Worm (Caenorhabditis elegans) whole organism, young adult: ENCODE data around the gene srm-4.

Source experiments
- D2030.7 ChIP-seq: fragments of 200-800 bp; sonication (Bioruptor generic); IDR thresholded peaks from 2 replicates; pipeline ENCODE4 v1.3.6; 2022; ENCODE audit warnings: missing genetic modification reagents, missing genetic modification characterization, missing compliant biosample characterization
- F22D6.2 ChIP-seq: sonication (generic microtip); optimal IDR thresholded peaks from 2 replicates; lab custom pipeline; 2016; ENCODE audit warnings: mild to moderate bottlenecking, missing genetic modification characterization, missing compliant biosample characterization
- F37B4.10 ChIP-seq: fragments of 200-800 bp; sonication (Bioruptor generic); IDR thresholded peaks from 2 replicates; pipeline ENCODE4 v1.3.6; 2022; ENCODE audit warnings: missing genetic modification characterization, missing compliant biosample characterization
- F52B5.7 ChIP-seq: sonication (generic microtip); optimal IDR thresholded peaks from 2 replicates; lab custom pipeline; 2016; ENCODE audit warnings: mild to moderate bottlenecking, missing genetic modification characterization, missing compliant biosample characterization
- F57C9.4 ChIP-seq: sonication (generic microtip); optimal IDR thresholded peaks from 2 replicates; lab custom pipeline; 2017; ENCODE audit warnings: mild to moderate bottlenecking, missing genetic modification characterization, missing compliant biosample characterization
- K12H6.12 ChIP-seq: fragments of 200-800 bp; sonication (Bioruptor generic); optimal IDR thresholded peaks from 2 replicates; lab custom pipeline; 2018; ENCODE audit warnings: mild to moderate bottlenecking, missing genetic modification characterization, missing compliant biosample characterization
- T26A5.8 ChIP-seq: sonication (generic microtip); optimal IDR thresholded peaks from 2 replicates; lab custom pipeline; 2016; ENCODE audit warnings: missing genetic modification characterization, missing compliant biosample characterization
- Y53F4B.3 ChIP-seq: fragments of 200-800 bp; sonication (Bioruptor generic); IDR thresholded peaks from 2 replicates; pipeline ENCODE4 v1.3.6; 2022; ENCODE audit warnings: missing genetic modification reagents, missing genetic modification characterization, missing compliant biosample characterization
- Y79H2A.3 ChIP-seq: fragments of 200-800 bp; sonication (Bioruptor generic); conservative IDR thresholded peaks from 2 replicates; pipeline ENCODE4 v1.3.6; 2022; ENCODE audit warnings: missing genetic modification reagents, missing genetic modification characterization, missing compliant biosample characterization
- ZK185.1 ChIP-seq: sonication (generic microtip); optimal IDR thresholded peaks from 2 replicates; lab custom pipeline; 2016; ENCODE audit warnings: mild to moderate bottlenecking, missing genetic modification characterization, missing compliant biosample characterization; ENCODE audit not compliant: poor library complexity, severe bottlenecking
- atf-7 ChIP-seq: sonication (generic microtip); optimal IDR thresholded peaks from 2 replicates; lab custom pipeline; 2017; ENCODE audit warnings: mild to moderate bottlenecking, missing genetic modification characterization, missing compliant biosample characterization
- athp-1 ChIP-seq: sonication (generic microtip); optimal IDR thresholded peaks from 2 replicates; lab custom pipeline; 2017; ENCODE audit warnings: mild to moderate bottlenecking, missing genetic modification characterization, missing compliant biosample characterization
- attf-6 ChIP-seq: fragments of 200-800 bp; sonication (Bioruptor generic); IDR thresholded peaks from 2 replicates; pipeline ENCODE4 v1.3.6; 2022; ENCODE audit warnings: missing genetic modification reagents, missing genetic modification characterization, missing compliant biosample characterization
- bed-1 ChIP-seq: fragments of 200-800 bp; sonication (Bioruptor generic); IDR thresholded peaks from 2 replicates; pipeline ENCODE4 v1.3.6; 2022; ENCODE audit warnings: missing genetic modification reagents, missing genetic modification characterization, missing compliant biosample characterization
- ccch-3 ChIP-seq: fragments of 200-800 bp; sonication (Bioruptor generic); optimal IDR thresholded peaks from 2 replicates; lab custom pipeline; 2018; ENCODE audit warnings: mild to moderate bottlenecking, missing genetic modification characterization, missing compliant biosample characterization
- cebp-1 ChIP-seq, 2 experiments: fragments of 200-800 bp in 1 of 2; sonication (Bioruptor generic) in 1 of 2; sonication (generic microtip) in 1 of 2; IDR thresholded peaks in 1 of 2; optimal IDR thresholded peaks in 1 of 2; 2 replicates each; pipeline versions ENCODE4 v1.3.6 to Lab custom; 2017 to 2022; ENCODE audit warnings: missing compliant biosample characterization in 2 of 2, missing genetic modification characterization in 2 of 2, mild to moderate bottlenecking in 1 of 2, missing genetic modification reagents in 1 of 2, moderate library complexity in 1 of 2
- cebp-2 ChIP-seq: fragments of 200-800 bp; sonication (Bioruptor generic); IDR thresholded peaks from 2 replicates; pipeline ENCODE4 v1.3.6; 2022; ENCODE audit warnings: missing genetic modification characterization, missing compliant biosample characterization
- ceh-27 ChIP-seq: fragments of 200-800 bp; sonication (Bioruptor generic); optimal IDR thresholded peaks from 2 replicates; lab custom pipeline; 2018; ENCODE audit warnings: mild to moderate bottlenecking, missing genetic modification characterization, moderate library complexity, missing compliant biosample characterization
- ceh-91 ChIP-seq: fragments of 200-800 bp; sonication (Bioruptor generic); IDR thresholded peaks from 2 replicates; pipeline ENCODE4 v1.3.6; 2022; ENCODE audit warnings: missing genetic modification reagents, missing genetic modification characterization, missing compliant biosample characterization
- dpff-1 ChIP-seq: sonication (generic microtip); optimal IDR thresholded peaks from 2 replicates; lab custom pipeline; 2017; ENCODE audit warnings: mild to moderate bottlenecking, missing genetic modification characterization, missing compliant biosample characterization
- egl-18 ChIP-seq: fragments of 200-800 bp; sonication (Bioruptor generic); IDR thresholded peaks from 2 replicates; pipeline ENCODE4 v1.3.6; 2022; ENCODE audit warnings: missing genetic modification reagents, missing genetic modification characterization, missing compliant biosample characterization
- fkh-3 ChIP-seq: sonication (generic microtip); optimal IDR thresholded peaks from 2 replicates; lab custom pipeline; 2016; ENCODE audit warnings: mild to moderate bottlenecking, missing genetic modification characterization, missing compliant biosample characterization
- gei-17 ChIP-seq: fragments of 200-800 bp; sonication (Bioruptor generic); optimal IDR thresholded peaks from 2 replicates; lab custom pipeline; 2018; ENCODE audit warnings: mild to moderate bottlenecking, missing genetic modification characterization, missing compliant biosample characterization
- him-1 ChIP-seq: sonication (generic microtip); optimal IDR thresholded peaks from 2 replicates; lab custom pipeline; 2016; ENCODE audit warnings: missing genotype, missing genetic modification reagents, missing genetic modification characterization, missing compliant biosample characterization
- hmg-1.2 ChIP-seq: fragments of 200-800 bp; sonication (Bioruptor generic); IDR thresholded peaks from 2 replicates; pipeline ENCODE4 v1.3.6; 2022; ENCODE audit warnings: missing genetic modification reagents, missing genetic modification characterization, missing compliant biosample characterization
- lir-1 ChIP-seq: fragments of 200-800 bp; sonication (Bioruptor generic); conservative IDR thresholded peaks from 2 replicates; pipeline ENCODE4 v1.3.6; 2022; ENCODE audit warnings: missing genetic modification reagents, missing genetic modification characterization, missing compliant biosample characterization
- madf-3 ChIP-seq: fragments of 200-800 bp; sonication (Bioruptor generic); IDR thresholded peaks from 2 replicates; pipeline ENCODE4 v1.3.6; 2022; ENCODE audit warnings: missing genetic modification reagents, missing genetic modification characterization, missing compliant biosample characterization
- mes-4 ChIP-seq: sonication (generic microtip); optimal IDR thresholded peaks from 2 replicates; lab custom pipeline; 2016; ENCODE audit warnings: missing genotype, missing genetic modification characterization, missing compliant biosample characterization
- mxl-1 ChIP-seq: sonication (generic microtip); optimal IDR thresholded peaks from 2 replicates; lab custom pipeline; 2016; ENCODE audit warnings: missing genetic modification characterization, missing compliant biosample characterization
- nfya-1 ChIP-seq: sonication (generic microtip); optimal IDR thresholded peaks from 2 replicates; lab custom pipeline; 2017; ENCODE audit warnings: antibody characterized with exemption, missing compliant biosample characterization, missing genetic modification characterization, borderline replicate concordance; ENCODE audit not compliant: insufficient read depth
- nhr-120 ChIP-seq: fragments of 200-800 bp; sonication (Bioruptor generic); IDR thresholded peaks from 2 replicates; pipeline ENCODE4 v1.3.6; 2022; ENCODE audit warnings: missing genetic modification characterization, missing compliant biosample characterization
- nhr-80 ChIP-seq: sonication (generic microtip); optimal IDR thresholded peaks from 2 replicates; lab custom pipeline; 2016; ENCODE audit warnings: missing genetic modification characterization, missing compliant biosample characterization
- nhr-90 ChIP-seq: sonication (generic microtip); optimal IDR thresholded peaks from 2 replicates; lab custom pipeline; 2016; ENCODE audit warnings: missing genotype, mild to moderate bottlenecking, missing genetic modification characterization, missing compliant biosample characterization
- pbrm-1 ChIP-seq: fragments of 200-800 bp; sonication (Bioruptor generic); IDR thresholded peaks from 2 replicates; pipeline ENCODE4 v1.3.6; 2022; ENCODE audit warnings: missing genetic modification reagents, missing genetic modification characterization, missing compliant biosample characterization
- pha-4 ChIP-seq: fragments of 150-350 bp; sonication (generic microtip); optimal IDR thresholded peaks from 2 replicates; lab custom pipeline; 2014; ENCODE audit warnings: missing biosample characterization, missing genetic modification reagents, missing genetic modification characterization
- rcor-1 ChIP-seq: fragments of 200-800 bp; sonication (Bioruptor generic); IDR thresholded peaks from 2 replicates; pipeline ENCODE4 v1.3.6; 2022; ENCODE audit warnings: missing genetic modification reagents, missing genetic modification characterization, missing compliant biosample characterization
- snpc-1.1 ChIP-seq: sonication (generic microtip); optimal IDR thresholded peaks from 2 replicates; lab custom pipeline; 2017; ENCODE audit warnings: missing genetic modification characterization, mild to moderate bottlenecking, missing compliant biosample characterization, antibody characterized with exemption, moderate library complexity, missing genotype, missing genetic modification reagents; ENCODE audit not compliant: insufficient read depth
- snpc-1.3 ChIP-seq: sonication (generic microtip); optimal IDR thresholded peaks from 2 replicates; lab custom pipeline; 2017; ENCODE audit warnings: missing genetic modification characterization, mild to moderate bottlenecking, missing compliant biosample characterization, antibody characterized with exemption, moderate library complexity, missing genotype, missing genetic modification reagents; ENCODE audit not compliant: insufficient read depth
- snpc-4 ChIP-seq, 5 experiments: fragments of 150-350 bp in 1 of 5; sonication (generic microtip) in 4 of 5; optimal IDR thresholded peaks; 2 replicates each; lab custom pipeline; 2014 to 2018; ENCODE audit warnings: missing genetic modification characterization in 5 of 5, missing biosample characterization in 3 of 5, antibody characterized with exemption in 2 of 5, mild to moderate bottlenecking in 2 of 5, missing compliant biosample characterization in 2 of 5, missing genotype in 2 of 5, moderate library complexity in 2 of 5, missing genetic modification reagents in 1 of 5
- unc-62 ChIP-seq: fragments of 150-350 bp; optimal IDR thresholded peaks from 2 replicates; lab custom pipeline; 2014; ENCODE audit warnings: missing biosample characterization, missing genetic modification reagents, missing genetic modification characterization
- zfh-2 ChIP-seq: fragments of 200-800 bp; sonication (Bioruptor generic); conservative IDR thresholded peaks from 2 replicates; pipeline ENCODE4 v1.3.6; 2022; ENCODE audit warnings: missing genetic modification reagents, missing genetic modification characterization, missing compliant biosample characterization
- ztf-22 ChIP-seq: fragments of 200-800 bp; sonication (Bioruptor generic); optimal IDR thresholded peaks from 2 replicates; lab custom pipeline; 2018; ENCODE audit warnings: mild to moderate bottlenecking, missing genetic modification characterization, moderate library complexity, missing compliant biosample characterization

Gene srm-4

ce11 chrV:14334901-14335300, 1.7 kb downstream of the srm-4 start, which contains the start of gene srm-5:
TSS of gene srm-5 (plus strand) at chrV:14335201.
- TF ChIP-seq ztf-22 (GFP tag; lab: Kevin White, UChicago) (no peak), cebp-1 (GFP tag; IDR thresholded peaks at IDR 0.05; lab: Robert Waterston, UW) (no peak), cebp-1 (tag; optimal IDR thresholded peaks at IDR 0.05; lab: Kevin White, UChicago) (no peak), snpc-1.1 (no peak), lir-1 (GFP tag; lab: Robert Waterston, UW) (no peak), nfya-1 (no peak), him-1 (tag; lab: Kevin White, UChicago) (no peak), hmg-1.2 (GFP tag; lab: Robert Waterston, UW) (no peak), ccch-3 (GFP tag; lab: Kevin White, UChicago) (no peak), nhr-80 (tag; lab: Kevin White, UChicago) (no peak), attf-6 (GFP tag; lab: Robert Waterston, UW) (no peak), mes-4 (tag; lab: Kevin White, UChicago) (no peak), fkh-3 (tag; lab: Kevin White, UChicago) (no peak), egl-18 (no peak), T26A5.8 (tag; lab: Kevin White, UChicago) (no peak), Y53F4B.3 (GFP tag; lab: Robert Waterston, UW) (no peak), nhr-90 (no peak), bed-1 (no peak), snpc-4 (GFP tag; optimal IDR thresholded peaks at IDR 0.05; lab: Kevin White, UChicago) (no peak), snpc-4 (tag; optimal IDR thresholded peaks at IDR 0.05; lab: Kevin White, UChicago) (no peak), ceh-91 (GFP tag; lab: Robert Waterston, UW) (no peak)

- TF ChIP-seq D2030.7 (GFP tag; lab: Robert Waterston, UW), result no peak
Measured at ce11 chrV:14336655-14337054, 3.4 kb downstream of the srm-4 start, which contains the start of gene srm-6. TSS of gene srm-6 (plus strand) at chrV:14336955.

ce11 chrV:14341672-14342071, 8.5 kb downstream of the srm-4 start, which contains the start of gene F47B8.10:
TSS of gene F47B8.10 (plus strand) at chrV:14341972.
- no peak for TF ChIP-seq Y79H2A.3
- TF ChIP-seq mxl-1, result no peak

- TF ChIP-seq pbrm-1 (peak; percentile 78), zfh-2 (no peak), atf-7 (no peak), pha-4 (peak; percentile 45), snpc-1.3 (peak; percentile 66), F57C9.4 (tag; lab: Kevin White, UChicago) (no peak), F52B5.7 (tag; lab: Kevin White, UChicago) (no peak), ceh-27 (peak; percentile 81), dpff-1 (no peak), nhr-120 (no peak), gei-17 (GFP tag; lab: Kevin White, UChicago) (no peak), F37B4.10 (GFP tag; lab: Robert Waterston, UW) (no peak), K12H6.12 (peak; percentile 88), lir-1 (GFP tag; lab: Robert Waterston, UW) (peak; percentile 68), ZK185.1 (tag; lab: Kevin White, UChicago) (peak; percentile 95), madf-3 (GFP tag; lab: Robert Waterston, UW) (0 out of 2 replicates have a peak, but pooled peaks have one; percentile 45), Y79H2A.3 (no peak), unc-62 (GFP tag; lab: Kevin White, UChicago) (no peak), rcor-1 (GFP tag; lab: Robert Waterston, UW) (peak; percentile 69), D2030.7 (GFP tag; lab: Robert Waterston, UW) (peak; percentile 27; the same call in 1 of the 2 replicates), F22D6.2 (tag; lab: Kevin White, UChicago) (no peak), athp-1 (tag; lab: Kevin White, UChicago) (peak; percentile 41), cebp-2 (GFP tag; lab: Robert Waterston, UW) (no peak), him-1 (tag; lab: Kevin White, UChicago) (peak; percentile 36)
Measured at ce11 chrV:14347234-14347826, 14.1 kb downstream of the srm-4 start, which contains the start of gene cept-2. TSS of gene cept-2 (plus strand) at chrV:14347766.
